Fruit fly (Drosophila melanogaster): Measurements from ENCODE around the gene CG1571.
A peak's percentile ranks its signal among the peaks of the same experiment; 100 is the strongest.

CG1571 gene

dm6 chrX:8114476-8115342 is 39.0 kb downstream of the CG1571 start (continued):
- no peak for TF ChIP-seq klu (GFP tag; IDR thresholded peaks at IDR 0.05)
- peak in 1 of 2 experiments; percentile 19 for TF ChIP-seq Eip74EF (GFP tag; optimal IDR thresholded peaks at IDR 0.05)
- TF ChIP-seq D19A (tag; optimal IDR thresholded peaks at IDR 0.05) = peak; percentile 47
- peak; percentile 41 for TF ChIP-seq pb (GFP tag; optimal IDR thresholded peaks at IDR 0.05)
- TF ChIP-seq CG9932 (GFP tag; IDR thresholded peaks at IDR 0.05) = peak; percentile 63
- TF ChIP-seq CG9437 (GFP tag; optimal IDR thresholded peaks at IDR 0.05) = peak; percentile 46
- TF ChIP-seq CG7271 (tag; optimal IDR thresholded peaks at IDR 0.05) = no peak
- peak; percentile 77 for TF ChIP-seq CG6765 (GFP tag; optimal IDR thresholded peaks at IDR 0.05)
- no peak for TF ChIP-seq CG17186 (GFP tag; optimal IDR thresholded peaks at IDR 0.05)
- no peak for TF ChIP-seq pzg (GFP tag; optimal IDR thresholded peaks at IDR 0.05)
- no peak for TF ChIP-seq Hr39 (optimal IDR thresholded peaks at IDR 0.05)
- peak; percentile 42; the same call in 2 of the 3 replicates for TF ChIP-seq tgo (GFP tag; IDR thresholded peaks at IDR 0.05)
- TF ChIP-seq mld (GFP tag; IDR thresholded peaks at IDR 0.05; ENCODE audit: partially characterized antibody) = no peak
- peak; percentile 79 for TF ChIP-seq BtbVII (GFP tag; optimal IDR thresholded peaks at IDR 0.05)
- no peak for TF ChIP-seq CG7745 (tag; optimal IDR thresholded peaks at IDR 0.05)
- peak; percentile 31; the same call in 1 of the 2 replicates for TF ChIP-seq Oaz (GFP tag; IDR thresholded peaks at IDR 0.05)
- no peak for TF ChIP-seq jigr1 (GFP tag; IDR thresholded peaks at IDR 0.05)
- TF ChIP-seq bbx (GFP tag; IDR thresholded peaks at IDR 0.05; ENCODE audit: partially characterized antibody) = no peak
- peak; percentile 7 for TF ChIP-seq eyg (GFP tag; optimal IDR thresholded peaks at IDR 0.05)
- no peak for TF ChIP-seq stwl (tag; optimal IDR thresholded peaks at IDR 0.05)
- TF ChIP-seq pita (GFP tag; optimal IDR thresholded peaks at IDR 0.05) = no peak
- peak; percentile 26 for TF ChIP-seq tx (GFP tag; optimal IDR thresholded peaks at IDR 0.05)
- TF ChIP-seq CTCF (GFP tag; optimal IDR thresholded peaks at IDR 0.05) = no peak
- peak; percentile 33 for TF ChIP-seq HLH54F (GFP tag; optimal IDR thresholded peaks at IDR 0.05)
- TF ChIP-seq mirr (GFP tag; optimal IDR thresholded peaks at IDR 0.05) = peak; percentile 29
- TF ChIP-seq CG18764 (GFP tag; optimal IDR thresholded peaks at IDR 0.05) = no peak
- no peak for TF ChIP-seq gfzf (GFP tag; optimal IDR thresholded peaks at IDR 0.05)
- TF ChIP-seq eve (GFP tag; optimal IDR thresholded peaks at IDR 0.05) = no peak
- TF ChIP-seq Mes4 (GFP tag; optimal IDR thresholded peaks at IDR 0.05) = peak; percentile 47
- TF ChIP-seq CG32772 (GFP tag; IDR thresholded peaks at IDR 0.05) = no peak
- TF ChIP-seq CG3838 (GFP tag; optimal IDR thresholded peaks at IDR 0.05) = no peak
- peak; percentile 20 for TF ChIP-seq CG3163 (GFP tag; optimal IDR thresholded peaks at IDR 0.05)
- TF ChIP-seq CG2199 (GFP tag; IDR thresholded peaks at IDR 0.05) = no peak
- TF ChIP-seq scrt (GFP tag; optimal IDR thresholded peaks at IDR 0.05) = peak; percentile 11
- TF ChIP-seq CHES-1-like (GFP tag; optimal IDR thresholded peaks at IDR 0.05) = peak; percentile 31
- TF ChIP-seq Sin3A (optimal IDR thresholded peaks at IDR 0.05) = no peak
- no peak for TF ChIP-seq CG6175 (GFP tag; IDR thresholded peaks at IDR 0.05)
- peak; percentile 52 for TF ChIP-seq her (GFP tag; optimal IDR thresholded peaks at IDR 0.05)
- TF ChIP-seq Opbp (GFP tag; IDR thresholded peaks at IDR 0.05; ENCODE audit: partially characterized antibody) = no peak
- TF ChIP-seq CG8944 (GFP tag; optimal IDR thresholded peaks at IDR 0.05) = peak; percentile 14
- TF ChIP-seq sima (GFP tag; optimal IDR thresholded peaks at IDR 0.05) = peak; percentile 6
- no peak for TF ChIP-seq CG3065 (GFP tag; optimal IDR thresholded peaks at IDR 0.05)
- no peak for TF ChIP-seq CG4730 (GFP tag; IDR thresholded peaks at IDR 0.05)
- peak; percentile 15 for TF ChIP-seq CG4854 (GFP tag; optimal IDR thresholded peaks at IDR 0.05)
- TF ChIP-seq pnt (GFP tag; optimal IDR thresholded peaks at IDR 0.05) = no peak
- TF ChIP-seq CG18011 (GFP tag; optimal IDR thresholded peaks at IDR 0.05) = peak; percentile 0
- peak; percentile 4 for TF ChIP-seq luna (GFP tag; optimal IDR thresholded peaks at IDR 0.05)
- no peak for TF ChIP-seq Kr (GFP tag; optimal IDR thresholded peaks at IDR 0.05)
- TF ChIP-seq exex (tag; optimal IDR thresholded peaks at IDR 0.05) = peak; percentile 24
- peak; percentile 74 for TF ChIP-seq Rfx (GFP tag; IDR thresholded peaks at IDR 0.05)
- no peak for TF ChIP-seq slou (GFP tag; optimal IDR thresholded peaks at IDR 0.05)
